Fruit fly (Drosophila melanogaster) whole organism, wandering third instar larva: ENCODE data around the gene CG14445.

ENCODE experiments used
- CrebA ChIP-seq: fragments of 200-800 bp; sonication (Bioruptor generic); optimal IDR thresholded peaks from 2 replicates; lab custom pipeline; 2016; ENCODE audit warnings: missing biosample characterization, mild to moderate bottlenecking, missing genetic modification characterization, borderline replicate concordance
- usp ChIP-seq: fragments of >200 bp; optimal IDR thresholded peaks from 2 replicates; lab custom pipeline; 2017; ENCODE audit warnings: missing biosample characterization, missing genetic modification characterization

dm6 chrX:6283470-6283869, 46.4 kb downstream of the CG14445 start, which contains the start of gene CG11700:
- TF ChIP-seq CrebA (GFP tag; lab: Kevin White, UChicago), result no peak
- TF ChIP-seq usp (GFP tag; lab: Kevin White, UChicago), result no peak
